Worm (Caenorhabditis elegans): ENCODE measurements around the gene T05A7.12.

DNA sequence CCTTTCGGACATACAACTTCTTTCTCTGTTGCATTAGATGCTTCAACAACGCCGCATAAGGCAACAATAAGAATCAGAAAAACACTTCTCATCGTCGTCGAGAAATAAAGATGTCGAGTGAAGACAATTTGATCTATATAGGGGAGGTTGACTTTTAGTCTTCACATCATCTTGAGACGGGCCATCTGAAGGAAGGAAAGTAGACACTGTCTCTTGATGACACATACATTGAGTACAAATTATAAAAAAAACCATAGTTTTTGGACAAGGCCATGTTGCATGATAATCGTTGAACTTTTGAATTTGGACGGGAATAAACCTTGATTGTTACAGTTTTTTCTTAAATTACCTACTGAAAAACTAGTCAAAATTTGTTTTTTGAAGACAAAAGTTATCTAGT, 41.4 kb downstream of the T05A7.12 start, which contains the start of gene clec-139:
- no peak for TF ChIP-seq Y75B8A.6 (GFP tag; IDR thresholded peaks at IDR 0.05)
- no peak for TF ChIP-seq attf-4 (tag; optimal IDR thresholded peaks at IDR 0.05)
- TF ChIP-seq aha-1 (tag) = no peak
- TF ChIP-seq spr-1 (tag; optimal IDR thresholded peaks at IDR 0.05) = no peak
- TF ChIP-seq aly-2 (tag; optimal IDR thresholded peaks at IDR 0.05) = no peak
- no peak for TF ChIP-seq lin-1 (GFP tag; IDR thresholded peaks at IDR 0.05)
- no peak for TF ChIP-seq zfp-3 (GFP tag; conservative IDR thresholded peaks at IDR 0.05)
- TF ChIP-seq ceh-82 (tag; optimal IDR thresholded peaks at IDR 0.05) = no peak
